Worm (Caenorhabditis elegans) whole organism, L1 larva: ENCODE results near the gene parp-2.

Experiments used
- C16A3.4 ChIP-seq: fragments of 150-350 bp; optimal IDR thresholded peaks from 2 replicates; lab custom pipeline; 2014; ENCODE audit warnings: missing biosample characterization, missing genetic modification characterization
- C34B4.2 ChIP-seq: sonication (generic microtip); optimal IDR thresholded peaks from 2 replicates; lab custom pipeline; 2017; ENCODE audit warnings: mild to moderate bottlenecking, missing genetic modification characterization, missing compliant biosample characterization
- ama-1 ChIP-seq: fragments of 150-350 bp; optimal IDR thresholded peaks from 2 replicates; lab custom pipeline; 2014
- ceh-88 ChIP-seq: fragments of 200-800 bp; sonication (Bioruptor generic); IDR thresholded peaks from 2 replicates; pipeline ENCODE4 v1.3.6; 2022; ENCODE audit warnings: missing genetic modification characterization, missing compliant biosample characterization
- ceh-90 ChIP-seq: sonication (generic microtip); optimal IDR thresholded peaks from 2 replicates; lab custom pipeline; 2016; ENCODE audit warnings: missing genetic modification characterization, missing compliant biosample characterization
- efl-1 ChIP-seq, 4 experiments: fragments of 150-350 bp; optimal IDR thresholded peaks in 3 of 4; peaks in 1 of 4; 1 replicate in 1 of 4; 2 replicates in 3 of 4; lab custom pipeline; 2014; ENCODE audit warnings: missing biosample characterization in 2 of 4, missing genetic modification characterization in 2 of 4, missing genetic modification reagents in 2 of 4
- efl-3 ChIP-seq: fragments of 200-800 bp; sonication (Bioruptor generic); optimal IDR thresholded peaks from 2 replicates; lab custom pipeline; 2018; ENCODE audit warnings: mild to moderate bottlenecking, missing genetic modification characterization, missing compliant biosample characterization
- egl-13 ChIP-seq: sonication (generic microtip); optimal IDR thresholded peaks from 2 replicates; lab custom pipeline; 2016; ENCODE audit warnings: missing genotype, missing genetic modification reagents, missing genetic modification characterization, missing compliant biosample characterization
- elt-2 ChIP-seq: sonication (generic microtip); optimal IDR thresholded peaks from 2 replicates; lab custom pipeline; 2016; ENCODE audit warnings: missing genetic modification characterization, mild to moderate bottlenecking, inconsistent platforms, missing compliant biosample characterization, missing genetic modification reagents
- fkh-4 ChIP-seq: sonication (generic microtip); optimal IDR thresholded peaks from 2 replicates; lab custom pipeline; 2016; ENCODE audit warnings: missing compliant biosample characterization, missing genetic modification characterization, borderline replicate concordance
- hlh-17 ChIP-seq: fragments of 200-800 bp; sonication (Bioruptor generic); optimal IDR thresholded peaks from 2 replicates; lab custom pipeline; 2018; ENCODE audit warnings: missing genetic modification characterization, mild to moderate bottlenecking, missing compliant biosample characterization, moderate library complexity, borderline replicate concordance
- irx-1 ChIP-seq: sonication (generic microtip); optimal IDR thresholded peaks from 2 replicates; lab custom pipeline; 2016; ENCODE audit warnings: missing genetic modification characterization, missing compliant biosample characterization
- jun-1 ChIP-seq: fragments of 150-350 bp; optimal IDR thresholded peaks from 2 replicates; lab custom pipeline; 2014; ENCODE audit warnings: missing biosample characterization, missing genetic modification reagents, missing genetic modification characterization
- lin-35 ChIP-seq, 2 experiments: fragments of 150-350 bp; optimal IDR thresholded peaks; 2 replicates each; lab custom pipeline; 2014; ENCODE audit warnings: missing biosample characterization in 2 of 2, missing genetic modification characterization in 2 of 2, missing genetic modification reagents in 2 of 2
- lir-3 ChIP-seq: sonication (generic microtip); optimal IDR thresholded peaks from 2 replicates; lab custom pipeline; 2016; ENCODE audit warnings: mild to moderate bottlenecking, missing genetic modification characterization, moderate library complexity, missing compliant biosample characterization; ENCODE audit not compliant: poor library complexity
- mab-9 ChIP-seq: fragments of 200-800 bp; sonication (Bioruptor generic); IDR thresholded peaks from 2 replicates; pipeline ENCODE4 v1.3.6; 2022; ENCODE audit warnings: missing genetic modification reagents, missing genetic modification characterization, missing compliant biosample characterization
- mef-2 ChIP-seq: fragments of 150-350 bp; optimal IDR thresholded peaks from 2 replicates; lab custom pipeline; 2014; ENCODE audit warnings: missing biosample characterization, missing genetic modification characterization
- mep-1 ChIP-seq: fragments of 150-350 bp; optimal IDR thresholded peaks from 2 replicates; lab custom pipeline; 2014; ENCODE audit warnings: missing biosample characterization, missing genetic modification characterization
- nhr-19 ChIP-seq: fragments of 200-800 bp; sonication (Bioruptor generic); conservative IDR thresholded peaks from 2 replicates; pipeline ENCODE4 v1.3.6; 2022; ENCODE audit warnings: missing genetic modification characterization, missing compliant biosample characterization
- nhr-20 ChIP-seq: sonication (generic microtip); optimal IDR thresholded peaks from 2 replicates; lab custom pipeline; 2016; ENCODE audit warnings: mild to moderate bottlenecking, missing genetic modification characterization, missing compliant biosample characterization
- nhr-237 ChIP-seq: fragments of 150-350 bp; optimal IDR thresholded peaks from 2 replicates; lab custom pipeline; 2014; ENCODE audit warnings: missing biosample characterization, missing genetic modification characterization
- nhr-76 ChIP-seq: sonication (generic microtip); optimal IDR thresholded peaks from 2 replicates; lab custom pipeline; 2017; ENCODE audit warnings: missing biosample characterization, missing genetic modification characterization
- nhr-77 ChIP-seq: fragments of 150-350 bp; optimal IDR thresholded peaks from 2 replicates; lab custom pipeline; 2014; ENCODE audit warnings: missing biosample characterization, missing genetic modification characterization
- nhr-90 ChIP-seq: sonication (generic microtip); optimal IDR thresholded peaks from 2 replicates; lab custom pipeline; 2016; ENCODE audit warnings: mild to moderate bottlenecking, missing genetic modification characterization, missing compliant biosample characterization; ENCODE audit not compliant: poor library complexity
- pqm-1 ChIP-seq: sonication (generic microtip); optimal IDR thresholded peaks from 3 replicates; lab custom pipeline; 2017; ENCODE audit warnings: missing biosample characterization, missing genetic modification characterization
- rnt-1 ChIP-seq: sonication (generic microtip); optimal IDR thresholded peaks from 2 replicates; lab custom pipeline; 2016; ENCODE audit warnings: mild to moderate bottlenecking, missing genetic modification characterization, moderate library complexity, missing compliant biosample characterization
- skn-1 ChIP-seq: fragments of 150-350 bp; optimal IDR thresholded peaks from 2 replicates; lab custom pipeline; 2014; ENCODE audit warnings: missing biosample characterization, missing genetic modification characterization
- sup-37 ChIP-seq: fragments of 200-800 bp; sonication (Bioruptor generic); optimal IDR thresholded peaks from 2 replicates; lab custom pipeline; 2018; ENCODE audit warnings: mild to moderate bottlenecking, missing genetic modification characterization, missing compliant biosample characterization
- swsn-7 ChIP-seq: sonication (generic microtip); optimal IDR thresholded peaks from 2 replicates; lab custom pipeline; 2016; ENCODE audit warnings: missing genetic modification characterization, missing compliant biosample characterization
- tbx-2 ChIP-seq: sonication (generic microtip); optimal IDR thresholded peaks from 2 replicates; lab custom pipeline; 2016; ENCODE audit warnings: missing genetic modification characterization, missing compliant biosample characterization
- tlp-1 ChIP-seq: fragments of 150-350 bp; optimal IDR thresholded peaks from 2 replicates; lab custom pipeline; 2014; ENCODE audit warnings: missing biosample characterization, missing genetic modification characterization
- unc-30 ChIP-seq: sonication (generic microtip); optimal IDR thresholded peaks from 2 replicates; lab custom pipeline; 2017; ENCODE audit warnings: missing biosample characterization, missing genetic modification characterization
- unc-62 ChIP-seq: fragments of 150-350 bp; optimal IDR thresholded peaks from 2 replicates; lab custom pipeline; 2014; ENCODE audit warnings: missing biosample characterization, missing genetic modification reagents, missing genetic modification characterization
- vab-15 ChIP-seq: sonication (generic microtip); optimal IDR thresholded peaks from 2 replicates; lab custom pipeline; 2017; ENCODE audit warnings: missing genotype, mild to moderate bottlenecking, missing genetic modification characterization, missing compliant biosample characterization
- zip-4 ChIP-seq: fragments of 200-800 bp; sonication (Bioruptor generic); optimal IDR thresholded peaks from 2 replicates; lab custom pipeline; 2018; ENCODE audit warnings: mild to moderate bottlenecking, missing genetic modification characterization, moderate library complexity, missing compliant biosample characterization

The parp-2 gene

DNA sequence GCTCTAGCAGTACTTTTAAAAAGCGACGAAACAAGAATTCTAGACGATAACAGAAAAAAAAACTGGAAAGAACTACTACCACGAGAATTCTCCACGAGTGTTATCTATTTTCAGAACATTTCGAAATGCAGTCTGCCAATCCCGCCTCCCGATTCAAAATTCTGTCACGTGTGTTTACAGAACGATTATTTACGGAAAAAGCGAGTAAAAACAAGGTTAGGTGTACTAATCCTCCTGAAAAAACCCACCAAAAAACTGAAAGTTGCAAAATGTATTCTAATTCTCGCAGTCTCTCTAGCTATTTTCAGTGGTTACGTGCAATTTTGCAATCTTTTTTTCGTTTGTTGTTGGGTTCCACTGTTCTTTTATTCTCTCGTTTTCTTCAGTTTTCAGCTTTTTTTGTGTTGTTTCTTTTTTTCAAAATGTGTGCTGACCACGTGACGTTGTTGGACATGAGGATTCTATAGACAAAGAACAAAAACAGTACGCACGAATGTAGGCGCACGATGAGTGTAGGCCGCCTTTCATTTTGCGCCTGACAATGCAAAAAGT lies 13.7 kb downstream of the parp-2 start:
- TF ChIP-seq ceh-90 (tag; lab: Kevin White, UChicago) (no peak), efl-1 (optimal IDR thresholded peaks at IDR 0.05; lab: Kevin White, UChicago) (no peak), efl-1 (GFP tag; optimal IDR thresholded peaks at IDR 0.05 in 1 of 2; lab: Kevin White, UChicago) (peak in 1 of 2 experiments; percentile 42), lin-35 (GFP tag; optimal IDR thresholded peaks at IDR 0.05; lab: Kevin White, UChicago) (peak in 1 of 2 experiments; percentile 44), C16A3.4 (tag; lab: Kevin White, UChicago) (no peak)

DNA sequence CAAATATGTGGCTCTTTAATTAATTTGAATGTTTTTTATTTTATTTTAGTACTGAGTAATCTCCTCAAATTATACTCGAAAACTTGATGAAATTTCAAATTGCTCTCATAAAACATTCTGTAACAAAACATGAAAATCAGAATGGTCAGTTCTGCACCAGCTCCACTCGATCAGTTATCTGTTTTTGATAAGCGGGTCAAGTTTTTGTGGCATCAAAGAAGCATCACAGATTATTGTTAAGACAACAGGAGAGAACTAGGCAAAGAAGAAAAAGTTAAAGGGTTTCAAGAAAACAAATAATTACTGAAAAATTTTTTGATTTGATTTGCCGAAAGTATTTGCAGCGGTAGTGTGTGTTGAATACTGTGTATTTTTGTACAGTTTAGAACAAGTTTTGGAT lies 14.3 kb downstream of the parp-2 start:
- TF ChIP-seq mef-2 (no peak), nhr-19 (GFP tag; lab: Robert Waterston, UW) (peak; percentile 62), fkh-4 (tag; lab: Kevin White, UChicago) (no peak), ceh-90 (tag; lab: Kevin White, UChicago) (no peak), elt-2 (tag; lab: Kevin White, UChicago) (peak; percentile 63), lin-35 (GFP tag; optimal IDR thresholded peaks at IDR 0.05; lab: Kevin White, UChicago) (peak in 1 of 2 experiments; percentile 3), tlp-1 (tag; lab: Kevin White, UChicago) (no peak), skn-1 (tag; lab: Kevin White, UChicago) (no peak), lir-3 (tag; lab: Kevin White, UChicago) (no peak), rnt-1 (tag; lab: Kevin White, UChicago) (no peak)
- TF ChIP-seq, all 84 proteins: peak for 3

DNA sequence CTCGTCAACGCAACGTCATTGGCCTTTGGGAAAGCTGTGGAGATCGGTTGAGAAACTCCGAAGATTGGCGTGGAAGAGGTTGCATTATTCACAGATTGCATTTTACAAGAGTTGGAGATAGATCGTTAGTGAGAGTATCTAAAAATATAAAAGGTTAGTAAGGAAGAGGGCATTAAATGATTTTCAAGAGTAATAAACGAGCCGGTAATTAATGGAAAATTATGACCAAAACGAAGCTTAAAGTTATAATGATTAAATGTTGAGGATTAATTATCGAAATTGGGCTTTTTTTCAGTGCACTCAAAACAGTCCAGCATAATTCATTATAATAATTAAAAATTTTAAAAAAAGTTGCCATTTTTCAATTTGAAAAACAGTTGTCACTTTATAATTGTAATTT lies 16.5 kb downstream of the parp-2 start, which contains the start of gene pap-2:
Gene pap-2 (minus strand): TSS at position 101 of the 400 bp plus-strand sequence.
- TF ChIP-seq nhr-20 (tag; lab: Kevin White, UChicago) (no peak), nhr-77 (tag; lab: Kevin White, UChicago) (no peak), irx-1 (tag; lab: Kevin White, UChicago) (no peak), nhr-76 (tag; lab: Kevin White, UChicago) (no peak), tbx-2 (tag; lab: Kevin White, UChicago) (no peak), efl-3 (GFP tag; lab: Kevin White, UChicago) (no peak), swsn-7 (no peak), lir-3 (tag; lab: Kevin White, UChicago) (no peak), ceh-88 (GFP tag; lab: Robert Waterston, UW) (no peak), mep-1 (tag; lab: Kevin White, UChicago) (no peak), egl-13 (tag; lab: Kevin White, UChicago) (no peak), ceh-90 (tag; lab: Kevin White, UChicago) (no peak), ama-1 (lab: Kevin White, UChicago) (no peak), nhr-237 (no peak)
- TF ChIP-seq, all 84 proteins: peak for 0

DNA sequence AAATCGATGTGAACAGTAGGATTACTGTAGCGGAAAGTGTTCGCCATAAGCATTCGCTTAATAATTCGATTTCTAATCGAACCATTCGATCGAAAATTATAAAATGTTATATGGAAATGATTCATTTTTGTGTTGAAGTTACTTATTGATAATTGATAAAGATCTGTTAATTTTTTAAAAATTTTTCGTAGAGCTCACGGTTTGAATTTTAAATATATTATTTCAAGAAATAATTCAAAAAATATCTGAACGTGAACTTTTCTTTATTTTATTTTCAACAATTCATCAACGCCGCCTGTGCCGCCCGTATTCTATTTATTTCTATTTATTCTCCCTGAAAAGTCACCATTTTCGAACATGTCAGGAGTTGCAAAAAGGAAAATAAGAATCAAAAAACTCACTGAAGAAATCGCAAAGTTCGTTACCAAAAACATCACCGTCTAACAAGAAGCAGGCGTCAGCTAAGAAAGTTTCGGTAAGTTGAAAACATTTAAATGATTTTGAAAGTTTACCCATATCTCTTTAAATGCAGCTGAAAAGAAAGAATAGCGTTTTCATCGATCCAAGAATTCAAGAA lies 18.6 kb downstream of the parp-2 start, which contains the start of the genes T15H9.5 and T15H9.4:
Gene T15H9.5 (minus strand): TSS at position 101 of the 577 bp plus-strand sequence.
Gene T15H9.4 (plus strand): TSS at position 527 of the 577 bp plus-strand sequence.
- TF ChIP-seq ceh-90 (tag; lab: Kevin White, UChicago) (no peak), unc-62 (GFP tag; lab: Kevin White, UChicago) (no peak), nhr-76 (tag; lab: Kevin White, UChicago) (no peak), fkh-4 (tag; lab: Kevin White, UChicago) (no peak), tbx-2 (tag; lab: Kevin White, UChicago) (no peak), pqm-1 (tag; lab: Kevin White, UChicago) (no peak), ama-1 (lab: Kevin White, UChicago) (no peak), mep-1 (tag; lab: Kevin White, UChicago) (no peak), sup-37 (GFP tag; lab: Kevin White, UChicago) (no peak), mab-9 (GFP tag; lab: Robert Waterston, UW) (no peak), rnt-1 (tag; lab: Kevin White, UChicago) (no peak), C34B4.2 (no peak), tlp-1 (tag; lab: Kevin White, UChicago) (no peak), vab-15 (tag; lab: Kevin White, UChicago) (no peak), nhr-90 (tag; lab: Kevin White, UChicago) (no peak), lir-3 (tag; lab: Kevin White, UChicago) (no peak), hlh-17 (GFP tag; lab: Kevin White, UChicago) (no peak), zip-4 (no peak), jun-1 (tag; lab: Kevin White, UChicago) (no peak), unc-30 (tag; lab: Kevin White, UChicago) (no peak)
